Fruit fly (Drosophila melanogaster) whole organism, adult: ENCODE results near the gene rush.
A peak's percentile ranks its signal among the peaks of the same experiment; 100 is the strongest.

Experiments used
- CG14711 ChIP-seq: fragments of 200-800 bp; sonication (Bioruptor generic); optimal IDR thresholded peaks from 2 replicates; lab custom pipeline; 2018; ENCODE audit warnings: missing biosample characterization, mild to moderate bottlenecking, missing genetic modification characterization, moderate library complexity
- CG1620 ChIP-seq: fragments of 200-800 bp; sonication (Bioruptor generic); optimal IDR thresholded peaks from 2 replicates; lab custom pipeline; 2016; ENCODE audit warnings: missing biosample characterization, missing genetic modification characterization
- CG33017 ChIP-seq: fragments of 200-800 bp; sonication (Bioruptor generic); optimal IDR thresholded peaks from 2 replicates; lab custom pipeline; 2018; ENCODE audit warnings: missing biosample characterization, mild to moderate bottlenecking, missing genetic modification characterization, moderate library complexity
- CG5204 ChIP-seq: fragments of 200-800 bp; sonication (Bioruptor generic); optimal IDR thresholded peaks from 2 replicates; lab custom pipeline; 2016; ENCODE audit warnings: missing biosample characterization, missing genetic modification characterization
- CG7101 ChIP-seq: fragments of 200-800 bp; sonication (Bioruptor generic); optimal IDR thresholded peaks from 2 replicates; lab custom pipeline; 2018; ENCODE audit warnings: missing biosample characterization, mild to moderate bottlenecking, missing genetic modification characterization, moderate library complexity
- Crg-1 ChIP-seq: fragments of 200-800 bp; sonication (Bioruptor generic); optimal IDR thresholded peaks from 2 replicates; lab custom pipeline; 2016; ENCODE audit warnings: missing biosample characterization, missing genetic modification characterization
- Hr96 ChIP-seq: fragments of 200-800 bp; sonication (Bioruptor generic); optimal IDR thresholded peaks from 2 replicates; lab custom pipeline; 2016; ENCODE audit warnings: missing biosample characterization, missing genetic modification characterization
- Mnt ChIP-seq: fragments of 200-800 bp; sonication (Bioruptor generic); optimal IDR thresholded peaks from 2 replicates; lab custom pipeline; 2016; ENCODE audit warnings: missing biosample characterization, mild to moderate bottlenecking, missing genetic modification characterization
- cnc ChIP-seq, 2 experiments: fragments of >200 bp; optimal IDR thresholded peaks; 2 replicates each; lab custom pipeline; 2017
- kay ChIP-seq: fragments of 200-800 bp; sonication (Bioruptor generic); peaks from one replicate; lab custom pipeline; 2016; ENCODE audit warnings: missing biosample characterization, missing genetic modification characterization, borderline replicate concordance
- ovo ChIP-seq: fragments of 200-800 bp; sonication (Bioruptor generic); optimal IDR thresholded peaks from 2 replicates; lab custom pipeline; 2016; ENCODE audit warnings: missing biosample characterization, missing genetic modification characterization
- pad ChIP-seq: fragments of 200-800 bp; sonication (Bioruptor generic); optimal IDR thresholded peaks from 3 replicates; lab custom pipeline; 2017; ENCODE audit warnings: missing biosample characterization, missing genetic modification characterization, mild to moderate bottlenecking, moderate library complexity, missing genetic modification reagents

- TF ChIP-seq cnc (optimal IDR thresholded peaks at IDR 0.05; lab: Kevin White, UChicago) = no peak
- TF ChIP-seq CG7101 (tag; lab: Kevin White, UChicago) = no peak
- TF ChIP-seq CG33017 (tag; lab: Kevin White, UChicago) = no peak
- TF ChIP-seq CG1620 (GFP tag; lab: Kevin White, UChicago) = no peak
- no peak for TF ChIP-seq CG5204 (GFP tag; lab: Kevin White, UChicago)
- no peak for TF ChIP-seq kay (GFP tag; lab: Kevin White, UChicago)
- no peak for TF ChIP-seq Hr96 (GFP tag; lab: Kevin White, UChicago)
- no peak for TF ChIP-seq Crg-1 (GFP tag; lab: Kevin White, UChicago)
- no peak for TF ChIP-seq CG14711 (tag; lab: Kevin White, UChicago)
- no peak for TF ChIP-seq pad (GFP tag; lab: Kevin White, UChicago)
- peak; percentile 99 for TF ChIP-seq Mnt (GFP tag; lab: Kevin White, UChicago)
- TF ChIP-seq ovo (GFP tag; lab: Kevin White, UChicago) = no peak
These were observed 14.3 kb upstream of the rush start, which contains the start of gene Ns3 for dm6 chrX:1464033-1464432.
